Worm (Caenorhabditis elegans): Measurements from ENCODE around the gene ssu-2.

Gene ssu-2

DNA sequence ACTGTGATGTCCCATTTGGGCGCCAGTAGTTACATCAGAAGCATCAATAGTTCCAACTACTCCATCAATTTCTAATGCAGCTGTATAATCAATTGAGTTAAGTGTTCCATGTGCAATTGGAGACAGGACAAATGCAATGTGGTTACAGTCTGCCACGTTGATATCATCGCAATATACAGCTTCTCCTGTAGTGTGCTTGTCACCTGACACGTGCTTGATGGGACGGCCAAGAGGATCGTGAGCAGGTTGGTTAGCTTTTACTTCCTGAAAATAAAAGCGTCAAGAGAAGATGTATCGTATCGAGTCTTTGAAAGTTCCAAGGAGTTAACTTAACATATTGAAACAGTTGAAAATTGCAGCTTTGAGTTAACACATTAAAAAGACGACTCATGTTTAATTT, 47.5 kb downstream of the ssu-2 start:
- TF ChIP-seq zim-3 (tag; optimal IDR thresholded peaks at IDR 0.05) (no peak), attf-6 (GFP tag; IDR thresholded peaks at IDR 0.05) (peak; percentile 71; the same call in 1 of the 2 replicates)

DNA sequence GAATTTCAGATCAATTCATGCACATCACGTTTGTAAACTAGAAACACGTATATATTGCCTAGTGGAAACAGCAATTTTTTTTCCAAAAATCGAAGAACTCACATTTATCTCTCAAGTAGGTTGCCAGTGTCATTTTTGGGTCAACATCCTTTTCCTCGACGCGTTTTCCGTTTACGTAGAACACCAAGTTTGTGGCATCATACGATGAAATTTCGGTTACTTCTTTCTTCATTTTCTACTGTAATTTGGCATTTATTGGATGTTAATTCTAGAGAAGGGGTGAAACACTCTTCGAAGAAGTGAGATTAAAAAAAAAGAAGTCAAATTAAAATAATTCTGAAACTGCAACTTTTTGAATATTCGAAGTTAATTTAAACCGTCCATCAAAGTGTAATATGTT, 51.6 kb downstream of the ssu-2 start, which contains the start of gene xdh-1:
Gene xdh-1, minus strand, starts transcription at position 240 of the 400 bp plus-strand sequence.
- TF ChIP-seq C06A6.2 (GFP tag; conservative IDR thresholded peaks at IDR 0.05) (no peak), ZK185.1 (tag; optimal IDR thresholded peaks at IDR 0.05; ENCODE audit: poor library complexity, severe bottlenecking) (no peak), snpc-4 (GFP tag; optimal IDR thresholded peaks at IDR 0.05) (no peak), snpc-4 (tag; optimal IDR thresholded peaks at IDR 0.05) (peak in 1 of 4 experiments; percentile 18)

DNA sequence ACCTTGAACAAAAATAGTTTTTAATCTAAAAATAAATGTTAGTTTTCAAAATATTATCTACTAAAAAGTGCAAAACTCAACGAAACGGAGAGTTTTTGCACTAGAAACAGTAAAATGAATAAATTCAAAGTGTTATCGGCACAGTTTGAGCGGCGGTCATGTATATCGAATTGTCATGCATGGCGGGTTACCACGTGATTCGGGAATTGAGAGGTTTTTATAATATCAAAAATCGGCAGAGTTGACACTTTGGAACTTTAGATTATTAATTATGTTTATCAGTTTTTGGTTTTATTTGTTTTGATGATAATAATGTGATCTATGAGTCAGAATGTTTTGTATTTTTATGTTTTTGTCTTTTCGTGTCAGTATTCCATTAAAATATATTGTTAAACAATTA, 52.3 kb downstream of the ssu-2 start:
- TF ChIP-seq unc-62 (GFP tag; optimal IDR thresholded peaks at IDR 0.05) (peak; percentile 48), nhr-80 (tag; optimal IDR thresholded peaks at IDR 0.05) (peak; percentile 68), let-607 (tag; optimal IDR thresholded peaks at IDR 0.05) (peak in 1 of 2 experiments; percentile 50), die-1 (tag; optimal IDR thresholded peaks at IDR 0.05) (no peak)

DNA sequence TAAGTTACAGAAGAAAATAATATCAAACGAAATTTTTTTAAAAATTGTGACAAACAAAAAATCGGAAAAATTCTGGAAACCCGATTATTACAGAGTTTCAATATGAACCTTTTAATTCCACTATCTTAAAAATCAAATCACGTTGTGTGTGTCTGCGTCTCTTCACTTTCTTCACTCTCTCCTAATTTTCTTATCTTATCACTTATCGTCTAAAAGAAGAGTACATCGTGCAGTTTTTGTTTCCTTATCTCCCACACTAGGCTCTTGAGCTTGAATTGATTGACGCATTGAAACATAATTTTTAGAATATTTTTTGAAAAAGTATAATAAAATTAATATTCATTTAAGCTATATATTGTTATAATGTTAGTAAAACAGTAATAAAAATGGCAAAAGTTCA, 53.2 kb downstream of the ssu-2 start:
- TF ChIP-seq lin-35 (GFP tag; optimal IDR thresholded peaks at IDR 0.05) (no peak), mcd-1 (GFP tag; IDR thresholded peaks at IDR 0.05) (no peak), F37B4.10 (GFP tag; IDR thresholded peaks at IDR 0.05) (no peak), nhr-179 (tag; optimal IDR thresholded peaks at IDR 0.05) (no peak), B0261.1 (tag; optimal IDR thresholded peaks at IDR 0.05) (no peak), zfh-2 (GFP tag; conservative IDR thresholded peaks at IDR 0.05) (no peak), him-1 (tag; optimal IDR thresholded peaks at IDR 0.05) (no peak), hrde-1 (tag; optimal IDR thresholded peaks at IDR 0.05; ENCODE audit: borderline replicate concordance) (no peak), pbrm-1 (GFP tag; IDR thresholded peaks at IDR 0.05) (no peak), Y67H2A.10 (GFP tag; conservative IDR thresholded peaks at IDR 0.05) (no peak), ekl-4 (GFP tag; IDR thresholded peaks at IDR 0.05) (no peak), chd-7 (tag; optimal IDR thresholded peaks at IDR 0.05) (no peak), tlf-1 (GFP tag; optimal IDR thresholded peaks at IDR 0.05) (peak; percentile 2), let-607 (tag; optimal IDR thresholded peaks at IDR 0.05) (peak in 1 of 2 experiments; percentile 61), aptf-3 (GFP tag; IDR thresholded peaks at IDR 0.05) (no peak), attf-3 (GFP tag; conservative IDR thresholded peaks at IDR 0.05) (no peak), ets-4 (GFP tag; optimal IDR thresholded peaks at IDR 0.05) (no peak), zim-3 (tag; optimal IDR thresholded peaks at IDR 0.05) (no peak), lin-40 (tag; optimal IDR thresholded peaks at IDR 0.05) (peak; percentile 34), hmg-1.2 (GFP tag; IDR thresholded peaks at IDR 0.05) (peak; percentile 90), lsl-1 (GFP tag; optimal IDR thresholded peaks at IDR 0.05) (no peak), ztf-6 (GFP tag; IDR thresholded peaks at IDR 0.05) (no peak), repo-1 (tag; optimal IDR thresholded peaks at IDR 0.05) (no peak), mel-28 (tag; optimal IDR thresholded peaks at IDR 0.05; ENCODE audit: borderline replicate concordance) (no peak), madf-10 (tag; optimal IDR thresholded peaks at IDR 0.05) (peak; percentile 28), lin-54 (GFP tag; optimal IDR thresholded peaks at IDR 0.05) (peak; percentile 8), atf-7 (tag; optimal IDR thresholded peaks at IDR 0.05) (peak; percentile 14), ztf-26 (tag; optimal IDR thresholded peaks at IDR 0.05) (no peak), athp-1 (tag; optimal IDR thresholded peaks at IDR 0.05) (no peak), hsf-1 (GFP tag; IDR thresholded peaks at IDR 0.05) (no peak), ztf-3 (GFP tag; optimal IDR thresholded peaks at IDR 0.05) (no peak), F33H1.4 (GFP tag; IDR thresholded peaks at IDR 0.05) (no peak), D2030.7 (GFP tag; IDR thresholded peaks at IDR 0.05) (no peak), tbp1 (GFP tag; optimal IDR thresholded peaks at IDR 0.05) (peak; percentile 27), rcor-1 (GFP tag; IDR thresholded peaks at IDR 0.05) (no peak), C17E4.6 (GFP tag; IDR thresholded peaks at IDR 0.05) (no peak)

Data from whole organism, young adult.